Fruit fly (Drosophila melanogaster): ENCODE results near the gene eIF4E1.
A peak's percentile ranks its signal among the peaks of the same experiment; 100 is the strongest.

DNA sequence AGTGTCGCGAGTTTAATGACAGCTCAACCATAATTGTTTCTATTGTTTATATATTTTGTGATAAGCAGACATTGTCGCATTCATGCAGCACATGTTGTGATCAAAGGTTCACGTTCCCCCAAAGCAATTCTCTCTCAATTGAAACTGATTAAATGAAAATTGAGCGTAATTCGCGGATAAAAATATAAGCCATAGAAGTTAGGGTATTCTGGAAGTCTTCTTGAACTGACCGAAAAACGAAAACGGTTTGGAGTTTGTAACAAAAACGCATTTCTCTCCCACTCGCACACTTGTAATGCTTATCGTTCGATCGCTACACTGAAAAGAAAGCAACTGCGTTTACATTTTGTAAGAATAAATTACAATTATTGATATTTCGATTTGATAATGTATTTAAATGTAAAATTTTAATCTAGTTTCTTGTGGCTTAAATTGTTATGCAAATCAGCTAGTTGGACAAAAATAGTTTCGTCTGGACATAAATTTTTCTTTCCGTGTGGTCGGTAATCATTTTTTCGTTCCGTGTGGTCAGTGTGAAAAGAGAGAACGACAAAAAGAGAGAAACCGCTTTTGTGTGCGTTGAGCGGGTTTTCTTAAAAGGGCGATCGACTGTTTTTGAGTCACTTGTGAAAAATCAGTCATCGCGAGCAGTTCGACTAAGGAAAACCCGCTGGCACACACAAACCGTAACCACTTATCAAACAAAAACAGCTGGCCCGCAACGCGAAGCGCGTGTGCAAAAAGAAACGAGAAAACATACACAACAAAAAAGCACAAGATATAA lies 20.6 kb upstream of the eIF4E1 start, which contains the start of gene aay:
- TF ChIP-seq zfh1 (GFP tag; IDR thresholded peaks at IDR 0.05) = peak; percentile 99
- peak; percentile 96 for TF ChIP-seq zfh2 (GFP tag; optimal IDR thresholded peaks at IDR 0.05)
- TF ChIP-seq lola (GFP tag; optimal IDR thresholded peaks at IDR 0.05) = peak in 1 of 3 experiments; percentile 99
- TF ChIP-seq gcm2 (GFP tag; optimal IDR thresholded peaks at IDR 0.05) = peak; percentile 97
- peak; percentile 99 for TF ChIP-seq CG18599 (GFP tag; optimal IDR thresholded peaks at IDR 0.05)
- peak; percentile 82 for TF ChIP-seq bigmax (GFP tag; optimal IDR thresholded peaks at IDR 0.05)
- TF ChIP-seq CG4360 (GFP tag; IDR thresholded peaks at IDR 0.05) = peak; percentile 84
- peak; percentile 98 for TF ChIP-seq HHEX (GFP tag; optimal IDR thresholded peaks at IDR 0.05)
- peak; percentile 97 for TF ChIP-seq CG16779 (GFP tag; IDR thresholded peaks at IDR 0.05)
- peak; percentile 99 for TF ChIP-seq bcd (GFP tag; optimal IDR thresholded peaks at IDR 0.05)
- peak; percentile 97 for TF ChIP-seq CG4730 (GFP tag; IDR thresholded peaks at IDR 0.05)
- peak; percentile 95 for TF ChIP-seq CG6175 (GFP tag; IDR thresholded peaks at IDR 0.05)
- peak; percentile 94 for TF ChIP-seq MBD-R2 (GFP tag; IDR thresholded peaks at IDR 0.05)
- peak; percentile 97 for TF ChIP-seq CG10543 (GFP tag; optimal IDR thresholded peaks at IDR 0.05)
